Fruit fly (Drosophila melanogaster): ENCODE data around the gene CG7878.

CG7878 gene

dm6 chr3R:8122198-8122970, at the start of gene CG7878:
CG7878 (plus strand) TSS chr3R:8122725.
- peak; percentile 28 for TF ChIP-seq dsx (GFP tag; optimal IDR thresholded peaks at IDR 0.05; ENCODE audit: poor library complexity, severe bottlenecking)
- TF ChIP-seq Eip75B (GFP tag; optimal IDR thresholded peaks at IDR 0.05), result peak; percentile 44
- TF ChIP-seq Gug (GFP tag; IDR thresholded peaks at IDR 0.05), result no peak
- TF ChIP-seq CG3032 (tag; optimal IDR thresholded peaks at IDR 0.05), result peak; percentile 55
- TF ChIP-seq fd85E (GFP tag; optimal IDR thresholded peaks at IDR 0.05), result no peak
- TF ChIP-seq CG3919 (GFP tag; optimal IDR thresholded peaks at IDR 0.05), result peak; percentile 59
- no peak for TF ChIP-seq spab (GFP tag; optimal IDR thresholded peaks at IDR 0.05)
- TF ChIP-seq Smox (GFP tag; optimal IDR thresholded peaks at IDR 0.05), result peak; percentile 69
- TF ChIP-seq OdsH (GFP tag; optimal IDR thresholded peaks at IDR 0.05), result peak; percentile 64
- TF ChIP-seq vri (GFP tag; optimal IDR thresholded peaks at IDR 0.05), result peak; percentile 50
- TF ChIP-seq Hr39 (GFP tag; optimal IDR thresholded peaks at IDR 0.05), result peak; percentile 51
- no peak for TF ChIP-seq CG6276 (GFP tag; optimal IDR thresholded peaks at IDR 0.05)
- TF ChIP-seq acj6 (GFP tag; optimal IDR thresholded peaks at IDR 0.05), result peak; percentile 55
- TF ChIP-seq CG8632 (GFP tag; optimal IDR thresholded peaks at IDR 0.05), result no peak
- no peak for TF ChIP-seq CG9139 (GFP tag; optimal IDR thresholded peaks at IDR 0.05)
- TF ChIP-seq CG11294 (GFP tag; IDR thresholded peaks at IDR 0.05), result no peak
- TF ChIP-seq Ets21C (GFP tag; optimal IDR thresholded peaks at IDR 0.05), result peak; percentile 61
- no peak for TF ChIP-seq eg (GFP tag; IDR thresholded peaks at IDR 0.05)
- no peak for TF ChIP-seq CG8119 (GFP tag; IDR thresholded peaks at IDR 0.05)
- TF ChIP-seq fd59A (GFP tag; optimal IDR thresholded peaks at IDR 0.05), result no peak
- TF ChIP-seq cyc (GFP tag; optimal IDR thresholded peaks at IDR 0.05), result peak; percentile 65
- TF ChIP-seq CG16779 (tag; optimal IDR thresholded peaks at IDR 0.05), result no peak
- TF ChIP-seq Eip93F (GFP tag; optimal IDR thresholded peaks at IDR 0.05), result peak; percentile 69
- peak; percentile 31 for TF ChIP-seq CG10669 (GFP tag; optimal IDR thresholded peaks at IDR 0.05)
- peak; percentile 25 for TF ChIP-seq CG32006 (GFP tag; optimal IDR thresholded peaks at IDR 0.05)
- peak; percentile 14 for TF ChIP-seq net (GFP tag; optimal IDR thresholded peaks at IDR 0.05)
- no peak for TF ChIP-seq CG11762 (GFP tag; optimal IDR thresholded peaks at IDR 0.05; ENCODE audit: insufficient read depth)
- TF ChIP-seq fkh (GFP tag; optimal IDR thresholded peaks at IDR 0.05), result peak; percentile 22
- TF ChIP-seq Blimp-1 (GFP tag; optimal IDR thresholded peaks at IDR 0.05), result no peak
- no peak for TF ChIP-seq CG11902 (GFP tag; optimal IDR thresholded peaks at IDR 0.05)
- peak; percentile 65 for TF ChIP-seq Sox14 (GFP tag; optimal IDR thresholded peaks at IDR 0.05)
- peak; percentile 75 for TF ChIP-seq svp (GFP tag)
- TF ChIP-seq CG10631 (GFP tag; optimal IDR thresholded peaks at IDR 0.05), result peak; percentile 48
- peak; percentile 69 for TF ChIP-seq Eip78C (GFP tag)
- no peak for TF ChIP-seq Lpt (GFP tag; optimal IDR thresholded peaks at IDR 0.05)
- no peak for TF ChIP-seq CG34406 (GFP tag; optimal IDR thresholded peaks at IDR 0.05)
- TF ChIP-seq Met (GFP tag; optimal IDR thresholded peaks at IDR 0.05), result peak; percentile 62
- peak; percentile 32 for TF ChIP-seq CG6792 (GFP tag; optimal IDR thresholded peaks at IDR 0.05)
- TF ChIP-seq esn (GFP tag; optimal IDR thresholded peaks at IDR 0.05), result peak; percentile 72
- TF ChIP-seq Hr4 (GFP tag; optimal IDR thresholded peaks at IDR 0.05), result peak; percentile 51
- no peak for TF ChIP-seq CG6854 (GFP tag; optimal IDR thresholded peaks at IDR 0.05)
- no peak for TF ChIP-seq Hr38 (GFP tag; optimal IDR thresholded peaks at IDR 0.05)
- no peak for TF ChIP-seq dac (GFP tag; optimal IDR thresholded peaks at IDR 0.05)
- no peak for TF ChIP-seq CG15336 (GFP tag; IDR thresholded peaks at IDR 0.05)
- TF ChIP-seq Sox102F (GFP tag; optimal IDR thresholded peaks at IDR 0.05), result peak; percentile 31
- TF ChIP-seq salr (GFP tag; optimal IDR thresholded peaks at IDR 0.05), result no peak
- TF ChIP-seq topi (GFP tag; optimal IDR thresholded peaks at IDR 0.05), result peak; percentile 58
- peak; percentile 54; the same call in 2 of the 3 replicates for TF ChIP-seq CG6163 (GFP tag; IDR thresholded peaks at IDR 0.05)
- peak; percentile 3 for TF ChIP-seq achi (GFP tag; optimal IDR thresholded peaks at IDR 0.05)
- TF ChIP-seq pdm3 (GFP tag; optimal IDR thresholded peaks at IDR 0.05), result peak; percentile 67
- TF ChIP-seq lz (GFP tag; optimal IDR thresholded peaks at IDR 0.05), result peak; percentile 57
